Fruit fly (Drosophila melanogaster): ENCODE measurements around the gene Oseg5.

DNA sequence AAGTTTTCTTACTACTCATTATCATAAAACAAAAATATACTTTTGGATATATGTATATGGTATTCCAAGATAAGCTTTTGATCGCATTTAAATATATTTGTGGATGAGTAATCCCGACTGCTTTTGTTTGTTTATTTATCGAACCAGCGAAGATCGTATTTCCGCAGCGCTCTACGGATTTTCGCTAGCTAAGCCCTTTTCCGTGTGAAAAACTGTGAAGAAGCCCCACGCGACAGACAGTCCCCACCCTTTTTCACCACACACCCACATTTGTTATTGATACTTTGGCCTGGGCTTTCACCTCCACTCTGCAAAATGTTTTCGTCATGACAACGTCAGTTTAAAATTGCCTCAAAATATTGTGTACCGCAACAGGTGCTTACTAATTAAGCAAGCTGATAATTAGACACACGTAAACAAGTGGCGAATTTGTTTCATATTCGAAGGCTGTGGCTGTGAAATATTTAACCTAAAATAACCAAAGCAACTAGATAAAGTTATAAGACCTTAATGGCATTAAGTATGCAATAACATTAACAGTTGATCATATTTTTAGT is 42.6 kb downstream of the Oseg5 start:
- no peak for TF ChIP-seq rn (GFP tag; IDR thresholded peaks at IDR 0.05)
- TF ChIP-seq CG14655 (GFP tag; optimal IDR thresholded peaks at IDR 0.05) = no peak
